Fruit fly (Drosophila melanogaster): ENCODE results near the gene CG14374.

The CG14374 gene

DNA sequence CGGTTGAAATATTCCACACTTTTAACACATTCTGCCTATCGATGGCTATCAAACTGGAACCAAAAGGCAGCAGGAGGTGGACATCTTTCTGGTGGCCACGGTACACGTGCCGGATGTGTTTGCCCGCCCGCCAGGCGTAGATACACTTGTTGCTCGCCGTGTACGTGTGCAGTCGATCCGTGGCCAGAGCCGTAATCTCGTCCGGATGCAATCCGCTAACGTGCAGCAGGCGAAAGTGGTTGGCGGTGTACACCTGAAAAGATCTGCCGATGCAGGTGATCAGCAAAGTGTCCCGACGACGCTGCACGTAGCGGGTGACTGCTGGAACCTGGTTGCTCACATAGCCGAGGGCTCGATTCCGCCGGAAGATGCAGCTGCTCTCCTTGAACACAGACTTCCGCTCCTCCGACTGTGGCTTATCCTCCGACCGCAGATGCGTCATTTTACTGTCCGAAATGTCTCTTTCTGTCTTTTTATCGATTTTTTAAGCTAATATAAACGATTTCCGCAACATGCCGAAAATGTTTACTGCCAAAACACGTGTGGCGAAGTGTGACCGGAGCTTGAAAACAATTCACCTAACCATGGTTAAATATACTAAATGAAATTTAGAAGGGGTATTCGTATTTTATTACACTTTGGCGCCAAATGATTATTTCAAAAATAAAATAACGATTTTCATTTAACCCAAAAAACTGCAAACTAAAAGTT, 8.6 kb downstream of the CG14374 start, which contains the start of gene CG9799 (continued):
- TF ChIP-seq YL-1 (GFP tag; optimal IDR thresholded peaks at IDR 0.05) (peak; percentile 66), mld (GFP tag; IDR thresholded peaks at IDR 0.05; ENCODE audit: partially characterized antibody) (0 out of 3 replicates have a peak, but pooled peaks have one; percentile 14), Sin3A (optimal IDR thresholded peaks at IDR 0.05) (peak; percentile 18), CG11093 (GFP tag; IDR thresholded peaks at IDR 0.05) (0 out of 3 replicates have a peak, but pooled peaks have one; percentile 44), ase (GFP tag; IDR thresholded peaks at IDR 0.05) (peak; percentile 57; the same call in 2 of the 3 replicates), Myb (GFP tag; optimal IDR thresholded peaks at IDR 0.05) (peak; percentile 52), CG6175 (GFP tag; IDR thresholded peaks at IDR 0.05) (peak; percentile 53; the same call in 1 of the 3 replicates), gt (GFP tag; IDR thresholded peaks at IDR 0.05) (peak; percentile 42; the same call in 1 of the 2 replicates), Med (GFP tag) (peak; percentile 59), CG1832 (GFP tag; optimal IDR thresholded peaks at IDR 0.05) (no peak), prd (optimal IDR thresholded peaks at IDR 0.05) (no peak), prd (GFP tag; IDR thresholded peaks at IDR 0.05) (peak; percentile 53; the same call in 2 of the 3 replicates), CG3995 (GFP tag; optimal IDR thresholded peaks at IDR 0.05) (peak; percentile 57), CG3847 (GFP tag; IDR thresholded peaks at IDR 0.05) (peak; percentile 7; the same call in 1 of the 2 replicates), E2f2 (GFP tag; IDR thresholded peaks at IDR 0.05) (peak; percentile 93), ATbp (GFP tag; optimal IDR thresholded peaks at IDR 0.05) (no peak), CG2116 (GFP tag; optimal IDR thresholded peaks at IDR 0.05) (peak; percentile 51), MBD-R2 (GFP tag; IDR thresholded peaks at IDR 0.05) (peak; percentile 42; the same call in 1 of the 2 replicates), nmo (GFP tag; optimal IDR thresholded peaks at IDR 0.05) (no peak), vnd (GFP tag; IDR thresholded peaks at IDR 0.05; ENCODE audit: partially characterized antibody) (no peak), Dad (GFP tag; optimal IDR thresholded peaks at IDR 0.05) (no peak), CG13287 (GFP tag; IDR thresholded peaks at IDR 0.05; ENCODE audit: partially characterized antibody) (peak; percentile 46; the same call in 1 of the 2 replicates), insv (GFP tag; optimal IDR thresholded peaks at IDR 0.05) (peak in 1 of 2 experiments; percentile 38), corto (GFP tag; optimal IDR thresholded peaks at IDR 0.05) (no peak), gce (GFP tag; IDR thresholded peaks at IDR 0.05) (peak; percentile 7; the same call in 1 of the 3 replicates), CG34422 (GFP tag; IDR thresholded peaks at IDR 0.05) (peak; percentile 84; the same call in 2 of the 3 replicates), HmgZ (tag; optimal IDR thresholded peaks at IDR 0.05) (peak; percentile 4), Hmx (GFP tag; optimal IDR thresholded peaks at IDR 0.05) (no peak), CG9797 (GFP tag; optimal IDR thresholded peaks at IDR 0.05) (peak; percentile 90), CG4617 (GFP tag; optimal IDR thresholded peaks at IDR 0.05; ENCODE audit: borderline replicate concordance) (peak; percentile 44), CG11696 (GFP tag; IDR thresholded peaks at IDR 0.05) (no peak), nerfin-2 (GFP tag; IDR thresholded peaks at IDR 0.05; ENCODE audit: partially characterized antibody) (peak; percentile 32; the same call in 1 of the 2 replicates), Dll (GFP tag; IDR thresholded peaks at IDR 0.05; ENCODE audit: partially characterized antibody) (peak; percentile 43; the same call in 1 of the 4 replicates)

DNA sequence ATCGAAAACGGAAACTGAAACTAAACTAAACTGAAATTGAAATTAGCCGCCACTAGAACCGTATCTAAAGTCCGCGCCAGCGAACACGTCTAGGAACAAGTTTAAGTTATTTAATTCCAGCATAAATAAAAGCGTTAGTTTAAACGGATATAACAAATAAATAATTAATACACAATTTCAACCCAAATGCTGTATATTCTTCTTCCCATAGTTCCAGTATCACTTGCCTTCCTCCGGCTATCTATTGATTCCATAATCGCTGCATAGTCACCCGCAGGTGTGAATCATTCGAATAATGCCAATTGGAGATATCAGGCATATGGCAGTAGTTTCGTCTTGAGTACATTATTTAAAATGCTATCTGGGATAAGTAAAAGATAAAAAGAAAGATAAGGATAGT, 11.8 kb downstream of the CG14374 start:
- TF ChIP-seq stc (GFP tag; IDR thresholded peaks at IDR 0.05) (no peak), ash1 (GFP tag; optimal IDR thresholded peaks at IDR 0.05) (no peak), BtbVII (GFP tag; optimal IDR thresholded peaks at IDR 0.05) (no peak), Hr78 (GFP tag; optimal IDR thresholded peaks at IDR 0.05) (no peak), CG12391 (tag; optimal IDR thresholded peaks at IDR 0.05) (no peak), dpn (GFP tag; optimal IDR thresholded peaks at IDR 0.05) (no peak), CG3838 (GFP tag; optimal IDR thresholded peaks at IDR 0.05) (no peak), CkIIα-i1 (GFP tag; IDR thresholded peaks at IDR 0.05) (no peak), dimm (GFP tag; IDR thresholded peaks at IDR 0.05) (no peak), insv (GFP tag; optimal IDR thresholded peaks at IDR 0.05) (no peak), CG18011 (GFP tag; optimal IDR thresholded peaks at IDR 0.05) (no peak), caup (GFP tag; optimal IDR thresholded peaks at IDR 0.05; ENCODE audit: severe bottlenecking) (no peak), CG3163 (GFP tag; optimal IDR thresholded peaks at IDR 0.05) (no peak), CG6765 (GFP tag; optimal IDR thresholded peaks at IDR 0.05) (no peak), Eip74EF (GFP tag; optimal IDR thresholded peaks at IDR 0.05) (no peak), MBD-R2 (GFP tag; IDR thresholded peaks at IDR 0.05) (no peak), CG9817 (tag; optimal IDR thresholded peaks at IDR 0.05) (no peak), CG7271 (tag; optimal IDR thresholded peaks at IDR 0.05) (no peak)

Measured in whole organism, embryonic.